Fruit fly (Drosophila melanogaster): ENCODE results near the gene CG7606.

CG7606 gene

DNA sequence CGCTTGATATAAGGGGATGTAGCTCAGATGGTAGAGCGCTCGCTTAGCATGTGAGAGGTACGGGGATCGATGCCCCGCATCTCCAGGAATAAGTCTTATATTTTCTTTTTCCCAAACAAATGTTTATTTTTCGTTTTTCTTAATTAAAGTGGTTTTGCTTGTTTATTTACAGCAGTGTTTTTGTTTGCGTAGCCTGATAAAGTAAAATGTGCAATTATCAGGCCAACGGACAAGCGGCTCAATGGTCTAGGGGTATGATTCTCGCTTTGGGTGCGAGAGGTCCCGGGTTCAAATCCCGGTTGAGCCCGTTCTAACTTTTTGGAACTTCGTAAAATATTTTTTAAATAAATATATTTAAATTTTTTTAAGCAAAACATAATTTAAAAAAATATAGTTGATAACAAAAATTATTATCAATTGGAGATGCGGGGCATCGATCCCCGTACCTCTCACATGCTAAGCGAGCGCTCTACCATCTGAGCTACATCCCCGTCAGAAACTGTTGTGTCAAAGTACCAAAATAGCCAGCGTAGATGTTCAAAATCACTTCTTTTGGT lies 23.5 kb downstream of the CG7606 start (continued):
- TF ChIP-seq kah (GFP tag; optimal IDR thresholded peaks at IDR 0.05): peak; percentile 32
- TF ChIP-seq row (GFP tag; IDR thresholded peaks at IDR 0.05): no peak
- TF ChIP-seq Neu2 (GFP tag; optimal IDR thresholded peaks at IDR 0.05; ENCODE audit: borderline replicate concordance): no peak
- TF ChIP-seq CG3281 (GFP tag; optimal IDR thresholded peaks at IDR 0.05): peak; percentile 18
- TF ChIP-seq CG18764 (GFP tag; optimal IDR thresholded peaks at IDR 0.05): no peak
- no peak for TF ChIP-seq yki (optimal IDR thresholded peaks at IDR 0.05)
- TF ChIP-seq B-H1 (GFP tag; IDR thresholded peaks at IDR 0.05): no peak; the same call in 2 of the 3 replicates
- no peak for TF ChIP-seq CG1792 (GFP tag; optimal IDR thresholded peaks at IDR 0.05)
- TF ChIP-seq Jarid2 (GFP tag; optimal IDR thresholded peaks at IDR 0.05): no peak
- no peak for TF ChIP-seq CG1529 (GFP tag; optimal IDR thresholded peaks at IDR 0.05)
- TF ChIP-seq Dbx (GFP tag; IDR thresholded peaks at IDR 0.05): no peak
- no peak for TF ChIP-seq danr (GFP tag; IDR thresholded peaks at IDR 0.05)
- TF ChIP-seq CG16815 (GFP tag; optimal IDR thresholded peaks at IDR 0.05): no peak
- TF ChIP-seq disco-r (GFP tag; optimal IDR thresholded peaks at IDR 0.05): no peak
- TF ChIP-seq bigmax (GFP tag; optimal IDR thresholded peaks at IDR 0.05): no peak
- no peak for TF ChIP-seq CG18599 (GFP tag; optimal IDR thresholded peaks at IDR 0.05)
- peak; percentile 84 for TF ChIP-seq amos (GFP tag; IDR thresholded peaks at IDR 0.05; ENCODE audit: partially characterized antibody)
- no peak for TF ChIP-seq Atf3 (GFP tag; optimal IDR thresholded peaks at IDR 0.05)
- TF ChIP-seq CG13296 (GFP tag; optimal IDR thresholded peaks at IDR 0.05): peak; percentile 46
- no peak for TF ChIP-seq MBD-R2 (GFP tag; IDR thresholded peaks at IDR 0.05)
- no peak for TF ChIP-seq aop (GFP tag; IDR thresholded peaks at IDR 0.05)
- no peak for TF ChIP-seq ara (GFP tag; IDR thresholded peaks at IDR 0.05)
- TF ChIP-seq bcd (GFP tag; optimal IDR thresholded peaks at IDR 0.05): no peak
- peak; percentile 57 for TF ChIP-seq CG8924 (tag; optimal IDR thresholded peaks at IDR 0.05)
- TF ChIP-seq dpn (GFP tag; optimal IDR thresholded peaks at IDR 0.05): no peak
- no peak for TF ChIP-seq gce (GFP tag; IDR thresholded peaks at IDR 0.05)
- TF ChIP-seq stwl (tag; optimal IDR thresholded peaks at IDR 0.05): no peak
- peak; percentile 49; the same call in 1 of the 3 replicates for TF ChIP-seq Doc3 (GFP tag; IDR thresholded peaks at IDR 0.05; ENCODE audit: partially characterized antibody)
- no peak for TF ChIP-seq sug (tag; optimal IDR thresholded peaks at IDR 0.05)
- no peak for TF ChIP-seq CG9437 (GFP tag; optimal IDR thresholded peaks at IDR 0.05)
- TF ChIP-seq CG4820 (GFP tag; optimal IDR thresholded peaks at IDR 0.05): no peak
- TF ChIP-seq gcm (GFP tag; optimal IDR thresholded peaks at IDR 0.05): peak; percentile 51
- TF ChIP-seq CG2129 (GFP tag; IDR thresholded peaks at IDR 0.05; ENCODE audit: partially characterized antibody): peak; percentile 22; the same call in 1 of the 2 replicates
- peak; percentile 23 for TF ChIP-seq CG13894 (tag; optimal IDR thresholded peaks at IDR 0.05)
- TF ChIP-seq Drgx (GFP tag; IDR thresholded peaks at IDR 0.05): peak; percentile 70
- no peak for TF ChIP-seq CG10366 (GFP tag; IDR thresholded peaks at IDR 0.05)
- no peak for TF ChIP-seq CG6689 (GFP tag; IDR thresholded peaks at IDR 0.05)
- TF ChIP-seq exex (tag; optimal IDR thresholded peaks at IDR 0.05): peak; percentile 45
- no peak for TF ChIP-seq Hand (GFP tag; optimal IDR thresholded peaks at IDR 0.05)
- no peak for TF ChIP-seq pnt (GFP tag; optimal IDR thresholded peaks at IDR 0.05)
- TF ChIP-seq CG4360 (GFP tag; IDR thresholded peaks at IDR 0.05): no peak
- TF ChIP-seq Sin3A (optimal IDR thresholded peaks at IDR 0.05): no peak
- no peak for TF ChIP-seq NC2β (GFP tag; optimal IDR thresholded peaks at IDR 0.05)
- no peak for TF ChIP-seq Hmr (GFP tag; optimal IDR thresholded peaks at IDR 0.05)
- no peak for TF ChIP-seq CG14441 (GFP tag; IDR thresholded peaks at IDR 0.05)
- no peak for TF ChIP-seq Meics (GFP tag; optimal IDR thresholded peaks at IDR 0.05)
- no peak for TF ChIP-seq dimm (GFP tag; IDR thresholded peaks at IDR 0.05)
- no peak for TF ChIP-seq Taf1 (GFP tag; IDR thresholded peaks at IDR 0.05)
- no peak for TF ChIP-seq E2f1 (GFP tag; IDR thresholded peaks at IDR 0.05)
- peak; percentile 13 for TF ChIP-seq MTF-1 (GFP tag; optimal IDR thresholded peaks at IDR 0.05; ENCODE audit: borderline replicate concordance)
- TF ChIP-seq CG4730 (GFP tag; IDR thresholded peaks at IDR 0.05): no peak
- no peak for TF ChIP-seq Ptx1 (GFP tag; IDR thresholded peaks at IDR 0.05)
